Fruit fly (Drosophila melanogaster): Measurements from ENCODE around the gene CG34112.
A peak's percentile ranks its signal among the peaks of the same experiment; 100 is the strongest.

Gene CG34112

DNA sequence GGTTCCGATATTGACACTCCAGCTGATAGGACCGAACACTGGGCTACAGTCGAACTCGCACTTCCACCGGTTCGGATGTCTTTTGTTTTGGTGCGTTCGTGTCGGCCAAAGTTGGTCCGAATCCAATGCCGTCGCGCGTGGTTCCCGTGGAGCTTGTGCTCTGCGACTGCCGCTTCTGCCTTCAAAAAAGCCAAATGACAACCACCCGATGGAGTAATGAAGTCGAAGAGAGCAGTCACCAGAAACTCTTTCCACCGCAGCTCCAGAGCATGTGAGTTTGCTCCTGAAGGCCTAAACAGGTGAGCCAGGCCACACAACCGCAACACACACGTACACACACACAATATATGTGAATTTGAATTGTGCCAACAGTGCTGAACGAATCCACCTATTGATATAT, at the start of gene CG34112:
TSS of gene CG34112 (minus strand) at position 143 of the 400 bp plus-strand sequence.
- TF ChIP-seq br (GFP tag; optimal IDR thresholded peaks at IDR 0.05) (peak; percentile 45), jim (GFP tag; optimal IDR thresholded peaks at IDR 0.05) (no peak), Rel (GFP tag; optimal IDR thresholded peaks at IDR 0.05) (no peak), Rel (tag; optimal IDR thresholded peaks at IDR 0.05) (peak; percentile 53), Abd-B (GFP tag; optimal IDR thresholded peaks at IDR 0.05) (no peak), Sp1 (GFP tag; optimal IDR thresholded peaks at IDR 0.05) (peak; percentile 11), rgr (GFP tag; optimal IDR thresholded peaks at IDR 0.05) (peak; percentile 5), Dif (GFP tag; optimal IDR thresholded peaks at IDR 0.05; ENCODE audit: partially characterized antibody) (peak; percentile 80), psq (GFP tag; optimal IDR thresholded peaks at IDR 0.05) (peak; percentile 8), h (GFP tag; optimal IDR thresholded peaks at IDR 0.05) (peak; percentile 53), dl (GFP tag; optimal IDR thresholded peaks at IDR 0.05; ENCODE audit: insufficient read depth in 1 of 2, partially characterized antibody in 2 of 2) (peak; percentile 37 to 72), sv (GFP tag; optimal IDR thresholded peaks at IDR 0.05) (no peak), Hr83 (GFP tag; optimal IDR thresholded peaks at IDR 0.05; ENCODE audit: poor library complexity, severe bottlenecking) (peak; percentile 73), Hnf4 (GFP tag; optimal IDR thresholded peaks at IDR 0.05) (peak; percentile 17)

DNA sequence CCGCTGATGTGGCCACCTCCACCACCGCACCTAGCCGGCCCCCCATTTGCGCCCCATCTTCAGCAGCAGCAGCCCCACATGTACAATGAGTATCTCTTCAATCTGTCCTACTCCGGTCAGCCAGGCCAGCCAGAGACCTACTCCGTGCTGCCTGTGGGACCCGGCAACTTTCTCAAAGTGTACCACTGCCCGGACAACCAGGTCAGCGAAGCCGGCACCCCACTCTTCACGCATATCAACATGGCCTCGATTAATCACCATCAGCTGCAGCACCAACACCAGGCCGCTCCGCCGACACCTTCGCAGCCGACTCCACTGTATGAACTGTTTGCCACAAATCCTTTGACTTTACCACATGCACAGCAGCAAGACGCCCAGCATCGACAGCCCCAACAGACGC, 43.8 kb upstream of the CG34112 start:
- TF ChIP-seq pan (optimal IDR thresholded peaks at IDR 0.05) (no peak), N (GFP tag; optimal IDR thresholded peaks at IDR 0.05) (no peak), rgr (GFP tag; optimal IDR thresholded peaks at IDR 0.05) (no peak), jim (GFP tag; optimal IDR thresholded peaks at IDR 0.05) (no peak), br (GFP tag; optimal IDR thresholded peaks at IDR 0.05) (no peak), brk (GFP tag; optimal IDR thresholded peaks at IDR 0.05) (no peak), CrebA (GFP tag; optimal IDR thresholded peaks at IDR 0.05; ENCODE audit: borderline replicate concordance) (no peak), OdsH (GFP tag; optimal IDR thresholded peaks at IDR 0.05) (no peak), psq (GFP tag; optimal IDR thresholded peaks at IDR 0.05) (no peak), Myc (optimal IDR thresholded peaks at IDR 0.05) (no peak), Abd-B (GFP tag; optimal IDR thresholded peaks at IDR 0.05) (no peak), sv (GFP tag; optimal IDR thresholded peaks at IDR 0.05) (no peak), CG9705 (GFP tag; optimal IDR thresholded peaks at IDR 0.05) (no peak), CG32264 (GFP tag; optimal IDR thresholded peaks at IDR 0.05) (no peak), Sp1 (GFP tag; optimal IDR thresholded peaks at IDR 0.05) (no peak), Jra (GFP tag; optimal IDR thresholded peaks at IDR 0.05) (no peak), Hr78 (GFP tag; optimal IDR thresholded peaks at IDR 0.05) (no peak), Hnf4 (GFP tag; optimal IDR thresholded peaks at IDR 0.05) (no peak)

DNA sequence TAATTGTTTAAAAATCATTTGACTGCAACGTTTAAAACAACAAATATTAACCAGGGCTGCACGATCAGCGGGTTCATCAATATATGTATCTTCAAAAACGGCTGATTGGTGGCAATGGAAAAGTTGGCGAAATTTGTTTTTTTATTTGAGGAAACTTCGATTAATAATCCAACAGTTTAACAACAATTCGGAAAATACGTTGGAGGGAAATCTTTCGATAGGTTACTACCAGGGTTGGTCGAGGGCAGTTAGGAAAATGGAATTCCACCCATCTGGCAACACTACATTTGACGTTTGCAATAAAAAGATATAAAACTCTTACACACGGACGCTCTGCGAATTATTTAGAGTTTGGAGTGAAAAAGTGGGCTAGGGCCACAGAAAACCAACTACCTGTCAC, 43.1 kb upstream of the CG34112 start, which contains the start of the genes Lipt2 and CG14650:
TSS of gene Lipt2 (minus strand) at position 217 of the 400 bp plus-strand sequence.
TSS of gene CG14650 (plus strand) at position 275 of the 400 bp plus-strand sequence.
- TF ChIP-seq Myc (optimal IDR thresholded peaks at IDR 0.05) (no peak), Dif (GFP tag; optimal IDR thresholded peaks at IDR 0.05; ENCODE audit: partially characterized antibody) (no peak), HLH106 (tag; optimal IDR thresholded peaks at IDR 0.05) (peak; percentile 68), Jra (GFP tag; optimal IDR thresholded peaks at IDR 0.05) (no peak), ey (GFP tag; optimal IDR thresholded peaks at IDR 0.05) (peak; percentile 67), foxo (GFP tag; optimal IDR thresholded peaks at IDR 0.05) (peak in 1 of 2 experiments; percentile 79), brk (GFP tag; optimal IDR thresholded peaks at IDR 0.05) (no peak), Hr83 (GFP tag; optimal IDR thresholded peaks at IDR 0.05; ENCODE audit: poor library complexity, severe bottlenecking) (peak; percentile 46), sage (GFP tag; optimal IDR thresholded peaks at IDR 0.05) (no peak), Hnf4 (GFP tag; optimal IDR thresholded peaks at IDR 0.05) (no peak), CrebA (GFP tag; optimal IDR thresholded peaks at IDR 0.05; ENCODE audit: borderline replicate concordance) (no peak), Hr78 (GFP tag; optimal IDR thresholded peaks at IDR 0.05) (no peak), Dfd (GFP tag; optimal IDR thresholded peaks at IDR 0.05) (no peak), lola (GFP tag; optimal IDR thresholded peaks at IDR 0.05) (no peak), Abd-B (GFP tag; optimal IDR thresholded peaks at IDR 0.05) (no peak), CG32264 (GFP tag; optimal IDR thresholded peaks at IDR 0.05) (no peak), Rel (GFP tag; optimal IDR thresholded peaks at IDR 0.05) (no peak), Rel (tag; optimal IDR thresholded peaks at IDR 0.05) (no peak), rgr (GFP tag; optimal IDR thresholded peaks at IDR 0.05) (peak; percentile 74), h (GFP tag; optimal IDR thresholded peaks at IDR 0.05) (peak; percentile 77), GATAd (GFP tag; optimal IDR thresholded peaks at IDR 0.05) (no peak), fru (GFP tag; optimal IDR thresholded peaks at IDR 0.05) (peak; percentile 64), OdsH (GFP tag; optimal IDR thresholded peaks at IDR 0.05) (peak; percentile 60), psq (GFP tag; optimal IDR thresholded peaks at IDR 0.05) (peak; percentile 38), N (GFP tag; optimal IDR thresholded peaks at IDR 0.05) (no peak), Sp1 (GFP tag; optimal IDR thresholded peaks at IDR 0.05) (peak; percentile 64), CG9705 (GFP tag; optimal IDR thresholded peaks at IDR 0.05) (peak; percentile 29), dsf (GFP tag; optimal IDR thresholded peaks at IDR 0.05; ENCODE audit: borderline replicate concordance) (no peak), dmrt93B (GFP tag; optimal IDR thresholded peaks at IDR 0.05) (no peak), Vsx2 (GFP tag; optimal IDR thresholded peaks at IDR 0.05; ENCODE audit: partially characterized antibody) (no peak), sv (GFP tag; optimal IDR thresholded peaks at IDR 0.05) (peak; percentile 29), Mio (GFP tag; optimal IDR thresholded peaks at IDR 0.05) (no peak), tai (GFP tag; optimal IDR thresholded peaks at IDR 0.05) (no peak), woc (GFP tag; optimal IDR thresholded peaks at IDR 0.05) (no peak), dl (GFP tag; optimal IDR thresholded peaks at IDR 0.05; ENCODE audit: insufficient read depth in 1 of 2, partially characterized antibody in 2 of 2) (no peak), usp (GFP tag; optimal IDR thresholded peaks at IDR 0.05) (no peak), jim (GFP tag; optimal IDR thresholded peaks at IDR 0.05) (no peak), br (GFP tag; optimal IDR thresholded peaks at IDR 0.05) (peak; percentile 65), pan (optimal IDR thresholded peaks at IDR 0.05) (no peak)
